Fruit fly (Drosophila melanogaster) whole organism, embryonic: ENCODE data around the gene CG7656.
A peak's percentile ranks its signal among the peaks of the same experiment; 100 is the strongest.

ENCODE experiments used
- Bteb2 ChIP-seq: fragments of 200-800 bp; sonication (Bioruptor generic); optimal IDR thresholded peaks from 2 replicates; lab custom pipeline; 2016; ENCODE audit warnings: missing biosample characterization, missing genetic modification characterization
- C15 ChIP-seq: fragments of 200-800 bp; sonication (Bioruptor generic); IDR thresholded peaks from 3 replicates; pipeline ENCODE4 v1.3.6; 2022; ENCODE audit warnings: missing biosample characterization, missing genetic modification characterization
- CG11695 ChIP-seq: fragments of 200-800 bp; sonication (Bioruptor generic); IDR thresholded peaks from 3 replicates; pipeline ENCODE4 v1.3.6; 2022; ENCODE audit warnings: missing biosample characterization, missing genetic modification characterization
- CG1233 ChIP-seq: fragments of 200-800 bp; sonication (Bioruptor generic); optimal IDR thresholded peaks from 4 replicates; lab custom pipeline; 2018; ENCODE audit warnings: missing biosample characterization, mild to moderate bottlenecking, missing genetic modification characterization
- CG12391 ChIP-seq: fragments of 200-800 bp; sonication (Bioruptor generic); optimal IDR thresholded peaks from 3 replicates; lab custom pipeline; 2018; ENCODE audit warnings: missing biosample characterization, mild to moderate bottlenecking, missing genetic modification characterization, moderate library complexity
- CG12942 ChIP-seq: fragments of 200-800 bp; sonication (Bioruptor generic); optimal IDR thresholded peaks from 3 replicates; lab custom pipeline; 2016; ENCODE audit warnings: missing biosample characterization, missing genetic modification characterization
- CG13287 ChIP-seq: fragments of 200-800 bp; sonication (Bioruptor generic); IDR thresholded peaks from 2 replicates; pipeline ENCODE4 v1.3.6; 2022; ENCODE audit warnings: missing biosample characterization, missing genetic modification characterization; ENCODE audit not compliant: partially characterized antibody
- CG1602 ChIP-seq: fragments of 200-800 bp; sonication (Bioruptor generic); optimal IDR thresholded peaks from 3 replicates; lab custom pipeline; 2016; ENCODE audit warnings: missing biosample characterization, missing genetic modification characterization
- CG1603 ChIP-seq: fragments of 200-800 bp; sonication (Bioruptor generic); optimal IDR thresholded peaks from 2 replicates; lab custom pipeline; 2019; ENCODE audit warnings: missing biosample characterization, mild to moderate bottlenecking, missing genetic modification characterization, moderate library complexity
- CG2116 ChIP-seq: fragments of 200-800 bp; sonication (Bioruptor generic); optimal IDR thresholded peaks from 3 replicates; lab custom pipeline; 2018; ENCODE audit warnings: missing biosample characterization, mild to moderate bottlenecking, missing genetic modification characterization
- CG2889 ChIP-seq: fragments of 200-800 bp; sonication (Bioruptor generic); IDR thresholded peaks from 3 replicates; pipeline ENCODE4 v1.3.6; 2022; ENCODE audit warnings: missing biosample characterization, missing genetic modification characterization
- CG3726 ChIP-seq: fragments of 200-800 bp; sonication (Bioruptor generic); IDR thresholded peaks from 3 replicates; pipeline ENCODE4, ENCODE4 v1.3.6; 2022; ENCODE audit warnings: missing biosample characterization, missing genetic modification characterization
- CG3995 ChIP-seq: fragments of 200-800 bp; sonication (Bioruptor generic); optimal IDR thresholded peaks from 3 replicates; lab custom pipeline; 2016; ENCODE audit warnings: missing biosample characterization, missing genetic modification characterization
- CG4282 ChIP-seq: fragments of 200-800 bp; sonication (Bioruptor generic); optimal IDR thresholded peaks from 2 replicates; lab custom pipeline; 2016; ENCODE audit warnings: missing biosample characterization, missing genetic modification characterization
- CG6765 ChIP-seq: fragments of 200-800 bp; sonication (Bioruptor generic); optimal IDR thresholded peaks from 3 replicates; lab custom pipeline; 2017; ENCODE audit warnings: missing biosample characterization, mild to moderate bottlenecking, missing genetic modification characterization
- CG6791 ChIP-seq: fragments of 200-800 bp; sonication (Bioruptor generic); IDR thresholded peaks from 3 replicates; pipeline ENCODE4 v1.3.6; 2022; ENCODE audit warnings: missing biosample characterization, missing genetic modification characterization; ENCODE audit not compliant: partially characterized antibody
- CG8388 ChIP-seq: fragments of 200-800 bp; sonication (Bioruptor generic); optimal IDR thresholded peaks from 2 replicates; lab custom pipeline; 2019; ENCODE audit warnings: missing biosample characterization, mild to moderate bottlenecking, missing genetic modification characterization, moderate library complexity
- Dfd ChIP-seq, 2 experiments: fragments of >200 bp; optimal IDR thresholded peaks; 2 replicates each; lab custom pipeline; 2017; ENCODE audit warnings: missing biosample characterization in 2 of 2, missing genetic modification characterization in 2 of 2
- Dll ChIP-seq: fragments of 200-800 bp; sonication (Bioruptor generic); IDR thresholded peaks from 4 replicates; pipeline ENCODE4 v1.3.6; 2022; ENCODE audit warnings: missing biosample characterization, missing genetic modification characterization; ENCODE audit not compliant: partially characterized antibody
- Doc3 ChIP-seq: fragments of 200-800 bp; sonication (Bioruptor generic); IDR thresholded peaks from 3 replicates; pipeline ENCODE4 v1.3.6; 2022; ENCODE audit warnings: missing biosample characterization, missing genetic modification characterization; ENCODE audit not compliant: partially characterized antibody
- Hsf ChIP-seq: fragments of 200-800 bp; sonication (Bioruptor generic); optimal IDR thresholded peaks from 3 replicates; lab custom pipeline; 2016; ENCODE audit warnings: missing biosample characterization, missing genetic modification characterization
- MTF-1 ChIP-seq: fragments of 200-800 bp; sonication (Bioruptor generic); optimal IDR thresholded peaks from 2 replicates; lab custom pipeline; 2018; ENCODE audit warnings: missing biosample characterization, mild to moderate bottlenecking, missing genetic modification characterization, borderline replicate concordance
- Meics ChIP-seq: fragments of 200-800 bp; sonication (Bioruptor generic); optimal IDR thresholded peaks from 2 replicates; lab custom pipeline; 2017; ENCODE audit warnings: missing biosample characterization, mild to moderate bottlenecking, missing genetic modification characterization
- NC2α ChIP-seq: fragments of 200-800 bp; sonication (Bioruptor generic); optimal IDR thresholded peaks from 2 replicates; lab custom pipeline; 2016; ENCODE audit warnings: missing biosample characterization, missing genetic modification characterization
- Sry-δ ChIP-seq: fragments of 200-800 bp; sonication (Bioruptor generic); optimal IDR thresholded peaks from 2 replicates; lab custom pipeline; 2016; ENCODE audit warnings: missing biosample characterization, missing genetic modification characterization
- Stat92E ChIP-seq, 3 experiments: fragments of >200 bp in 2 of 3; fragments of 200-800 bp in 1 of 3; sonication (Bioruptor generic) in 1 of 3; optimal IDR thresholded peaks; 2 replicates each; lab custom pipeline; 2017 to 2019; ENCODE audit warnings: missing biosample characterization in 3 of 3, missing genetic modification characterization in 3 of 3, mild to moderate bottlenecking in 1 of 3, moderate library complexity in 1 of 3
- abd-A ChIP-seq: fragments of 200-800 bp; sonication (Bioruptor generic); optimal IDR thresholded peaks from 3 replicates; lab custom pipeline; 2019; ENCODE audit warnings: missing biosample characterization, mild to moderate bottlenecking, missing genetic modification characterization, moderate library complexity
- ara ChIP-seq: fragments of 200-800 bp; sonication (Bioruptor generic); IDR thresholded peaks from 2 replicates; pipeline ENCODE4 v1.3.6; 2022; ENCODE audit warnings: missing biosample characterization, missing genetic modification characterization
- ato ChIP-seq: fragments of 200-800 bp; sonication (Bioruptor generic); IDR thresholded peaks from 2 replicates; pipeline ENCODE4 v1.3.6; 2022; ENCODE audit warnings: missing biosample characterization, missing genetic modification characterization; ENCODE audit not compliant: partially characterized antibody
- bowl ChIP-seq: fragments of 200-800 bp; sonication (Bioruptor generic); IDR thresholded peaks from 2 replicates; pipeline ENCODE4 v1.3.6; 2022; ENCODE audit warnings: missing biosample characterization, missing genetic modification characterization
- crol ChIP-seq: fragments of 200-800 bp; sonication (Bioruptor generic); IDR thresholded peaks from 2 replicates; pipeline ENCODE4 v1.3.6; 2022; ENCODE audit warnings: missing biosample characterization, missing genetic modification characterization
- crp ChIP-seq, 2 experiments: fragments of 200-800 bp; sonication (Bioruptor generic); optimal IDR thresholded peaks; 2 replicates in 1 of 2; 3 replicates in 1 of 2; lab custom pipeline; 2017; ENCODE audit warnings: missing biosample characterization in 2 of 2, missing genetic modification characterization in 2 of 2, mild to moderate bottlenecking in 1 of 2, moderate library complexity in 1 of 2
- danr ChIP-seq: fragments of 200-800 bp; sonication (Bioruptor generic); IDR thresholded peaks from 2 replicates; pipeline ENCODE4 v1.3.6; 2022; ENCODE audit warnings: missing biosample characterization, missing genetic modification characterization
- exex ChIP-seq: fragments of 200-800 bp; sonication (Bioruptor generic); optimal IDR thresholded peaks from 4 replicates; lab custom pipeline; 2018; ENCODE audit warnings: missing biosample characterization, mild to moderate bottlenecking, missing genetic modification characterization, moderate library complexity
- fd102C ChIP-seq: fragments of 200-800 bp; sonication (Bioruptor generic); optimal IDR thresholded peaks from 2 replicates; lab custom pipeline; 2018; ENCODE audit warnings: missing biosample characterization, mild to moderate bottlenecking, missing genetic modification characterization, moderate library complexity
- grau ChIP-seq: fragments of 200-800 bp; optimal IDR thresholded peaks from 3 replicates; lab custom pipeline; 2019; ENCODE audit warnings: missing biosample characterization, mild to moderate bottlenecking, missing genetic modification characterization, moderate library complexity
- hb ChIP-seq: fragments of 200-800 bp; sonication (Bioruptor generic); IDR thresholded peaks from 3 replicates; pipeline ENCODE4 v1.3.6; 2022; ENCODE audit warnings: missing biosample characterization, missing genetic modification characterization; ENCODE audit not compliant: partially characterized antibody
- hkb ChIP-seq, 2 experiments: fragments of 200-800 bp in 1 of 2; fragments of >200 bp in 1 of 2; sonication (Bioruptor generic) in 1 of 2; IDR thresholded peaks in 1 of 2; optimal IDR thresholded peaks in 1 of 2; 2 replicates each; pipeline versions ENCODE4 v1.3.6 to Lab custom; 2017 to 2022; ENCODE audit warnings: missing biosample characterization in 1 of 2, missing genetic modification characterization in 1 of 2
- inv ChIP-seq: fragments of 200-800 bp; sonication (Bioruptor generic); IDR thresholded peaks from 2 replicates; pipeline ENCODE4 v1.3.6; 2022; ENCODE audit warnings: missing biosample characterization, missing genetic modification characterization; ENCODE audit not compliant: partially characterized antibody
- lab ChIP-seq: fragments of 200-800 bp; sonication (Bioruptor generic); optimal IDR thresholded peaks from 3 replicates; lab custom pipeline; 2017; ENCODE audit warnings: missing biosample characterization, missing genetic modification characterization, mild to moderate bottlenecking, moderate library complexity, missing genetic modification reagents
- lbe ChIP-seq: fragments of 200-800 bp; sonication (Bioruptor generic); optimal IDR thresholded peaks from 2 replicates; lab custom pipeline; 2016; ENCODE audit warnings: missing biosample characterization, mild to moderate bottlenecking, missing genetic modification characterization
- luna ChIP-seq: fragments of 200-800 bp; sonication (Bioruptor generic); optimal IDR thresholded peaks from 2 replicates; lab custom pipeline; 2016; ENCODE audit warnings: missing biosample characterization, missing genetic modification characterization
- mld ChIP-seq: fragments of 200-800 bp; sonication (Bioruptor generic); IDR thresholded peaks from 3 replicates; pipeline ENCODE4 v1.3.6; 2022; ENCODE audit warnings: missing biosample characterization, missing genetic modification characterization; ENCODE audit not compliant: partially characterized antibody
- pb ChIP-seq: fragments of 200-800 bp; sonication (Bioruptor generic); optimal IDR thresholded peaks from 3 replicates; lab custom pipeline; 2016; ENCODE audit warnings: missing biosample characterization, missing genetic modification characterization
- salm ChIP-seq: fragments of 200-800 bp; sonication (Bioruptor generic); optimal IDR thresholded peaks from 2 replicates; lab custom pipeline; 2018; ENCODE audit warnings: missing biosample characterization, mild to moderate bottlenecking, missing genetic modification characterization
- schlank ChIP-seq: fragments of 200-800 bp; sonication (Bioruptor generic); optimal IDR thresholded peaks from 2 replicates; lab custom pipeline; 2018; ENCODE audit warnings: missing biosample characterization, mild to moderate bottlenecking, missing genetic modification characterization
- scrt ChIP-seq: fragments of 200-800 bp; sonication (Bioruptor generic); optimal IDR thresholded peaks from 2 replicates; lab custom pipeline; 2018; ENCODE audit warnings: missing biosample characterization, mild to moderate bottlenecking, missing genetic modification characterization, moderate library complexity
- unc-4 ChIP-seq: fragments of 200-800 bp; sonication (Bioruptor generic); IDR thresholded peaks from 2 replicates; pipeline ENCODE4 v1.3.6; 2022; ENCODE audit warnings: missing biosample characterization, missing genetic modification characterization; ENCODE audit not compliant: partially characterized antibody
- yki ChIP-seq: fragments of >200 bp; optimal IDR thresholded peaks from 3 replicates; lab custom pipeline; 2018
- zfh1 ChIP-seq: fragments of 200-800 bp; sonication (Bioruptor generic); IDR thresholded peaks from 3 replicates; pipeline ENCODE4 v1.3.6; 2022; ENCODE audit warnings: missing biosample characterization, missing genetic modification characterization

Gene CG7656

DNA sequence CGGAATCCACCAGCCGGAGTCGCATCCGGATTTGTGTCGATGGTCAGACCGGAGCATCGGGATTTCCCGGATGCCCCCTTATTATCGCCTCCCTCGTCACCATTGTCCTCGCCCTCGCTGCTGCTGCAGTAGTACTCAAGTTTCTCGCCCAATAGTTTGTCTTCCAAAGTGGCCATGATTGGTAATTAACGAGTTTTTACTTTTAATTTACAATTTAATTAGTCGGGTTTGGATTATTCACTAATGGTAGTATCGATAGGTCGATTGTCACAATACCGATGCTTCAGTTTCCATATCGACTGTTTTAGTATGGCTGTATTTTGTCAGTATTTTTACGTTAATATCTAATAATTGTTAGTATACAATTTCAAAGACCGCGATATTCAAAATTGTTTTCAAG lies 22.1 kb upstream of the CG7656 start, which contains the start of gene CG7650 (continued):
- TF ChIP-seq Dll (GFP tag; lab: Robert Waterston, UW) (peak; percentile 96), crol (GFP tag; lab: Robert Waterston, UW) (no peak), schlank (tag; lab: Kevin White, UChicago) (no peak), NC2α (GFP tag; lab: Kevin White, UChicago) (no peak), mld (GFP tag; lab: Robert Waterston, UW) (peak; percentile 74; the same call in 2 of the 3 replicates), zfh1 (GFP tag; lab: Robert Waterston, UW) (no peak), grau (no peak), scrt (GFP tag; lab: Kevin White, UChicago) (no peak), CG12942 (no peak), CG1602 (no peak), ato (peak; percentile 80), danr (GFP tag; lab: Robert Waterston, UW) (no peak), CG4282 (GFP tag; lab: Kevin White, UChicago) (no peak), CG13287 (GFP tag; lab: Robert Waterston, UW) (peak; percentile 97), CG3726 (GFP tag; lab: Robert Waterston, UW) (no peak), MTF-1 (no peak), Hsf (GFP tag; lab: Kevin White, UChicago) (no peak), inv (peak; percentile 75), Sry-δ (GFP tag; lab: Kevin White, UChicago) (peak; percentile 73), CG6791 (peak; percentile 88), C15 (no peak), hkb (optimal IDR thresholded peaks at IDR 0.05; lab: Kevin White, UChicago) (no peak), hkb (GFP tag; IDR thresholded peaks at IDR 0.05; lab: Robert Waterston, UW) (no peak), pb (no peak), CG2889 (GFP tag; lab: Robert Waterston, UW) (no peak), bowl (GFP tag; lab: Robert Waterston, UW) (no peak), crp (GFP tag; optimal IDR thresholded peaks at IDR 0.05; lab: Kevin White, UChicago) (no peak), CG12391 (no peak), Meics (no peak), CG2116 (GFP tag; lab: Kevin White, UChicago) (peak; percentile 76), CG8388 (GFP tag; lab: Kevin White, UChicago) (no peak), Bteb2 (GFP tag; lab: Kevin White, UChicago) (no peak), luna (GFP tag; lab: Kevin White, UChicago) (no peak), lbe (GFP tag; lab: Kevin White, UChicago) (peak; percentile 6), CG11695 (no peak), CG1603 (tag; lab: Kevin White, UChicago) (peak; percentile 39), salm (tag; lab: Kevin White, UChicago) (no peak), exex (tag; lab: Kevin White, UChicago) (peak; percentile 68), abd-A (tag; lab: Kevin White, UChicago) (no peak), Stat92E (GFP tag; optimal IDR thresholded peaks at IDR 0.05; lab: Kevin White, UChicago) (peak in 1 of 3 experiments; percentile 65), CG6765 (no peak), CG3995 (GFP tag; lab: Kevin White, UChicago) (no peak), ara (no peak), yki (lab: Kevin White, UChicago) (no peak), unc-4 (GFP tag; lab: Robert Waterston, UW) (peak; percentile 94), Dfd (GFP tag; optimal IDR thresholded peaks at IDR 0.05; lab: Kevin White, UChicago) (no peak), fd102C (GFP tag; lab: Kevin White, UChicago) (no peak), CG1233 (GFP tag; lab: Kevin White, UChicago) (no peak), lab (GFP tag; lab: Kevin White, UChicago) (no peak), Doc3 (peak; percentile 90), hb (GFP tag; lab: Robert Waterston, UW) (peak; percentile 81)
